Worm (Caenorhabditis elegans) whole organism, early embryonic: ENCODE results near the gene npp-8.
"Not testable (repeated sequence)": the region's sequence is repeated elsewhere in the genome, so short reads cannot be mapped to it uniquely, and the experiment has no call there.

ENCODE experiments used
- B0310.2 ChIP-seq: sonication (generic microtip); optimal IDR thresholded peaks from 2 replicates; lab custom pipeline; 2016; ENCODE audit warnings: mild to moderate bottlenecking, missing genetic modification characterization, missing compliant biosample characterization
- F13C5.2 ChIP-seq: sonication (generic microtip); optimal IDR thresholded peaks from 2 replicates; lab custom pipeline; 2017; ENCODE audit warnings: mild to moderate bottlenecking, missing genetic modification characterization, inconsistent platforms, missing compliant biosample characterization
- aly-1 ChIP-seq: sonication (generic microtip); optimal IDR thresholded peaks from 2 replicates; lab custom pipeline; 2016; ENCODE audit warnings: missing genetic modification characterization, missing compliant biosample characterization
- ama-1 ChIP-seq: fragments of 150-350 bp; optimal IDR thresholded peaks from 2 replicates; lab custom pipeline; 2014
- ceh-13 ChIP-seq: fragments of 200-800 bp; sonication (Bioruptor generic); optimal IDR thresholded peaks from 2 replicates; lab custom pipeline; 2018; ENCODE audit warnings: mild to moderate bottlenecking, missing genetic modification characterization, missing compliant biosample characterization
- ceh-36 ChIP-seq: sonication (generic microtip); optimal IDR thresholded peaks from 2 replicates; lab custom pipeline; 2016; ENCODE audit warnings: missing genetic modification characterization, inconsistent platforms, missing compliant biosample characterization
- ets-7 ChIP-seq: sonication (generic microtip); optimal IDR thresholded peaks from 2 replicates; lab custom pipeline; 2016; ENCODE audit warnings: missing genotype, missing genetic modification characterization, missing compliant biosample characterization
- flt-1 ChIP-seq: fragments of 200-800 bp; sonication (Bioruptor generic); IDR thresholded peaks from 2 replicates; pipeline ENCODE4 v1.3.6; 2022; ENCODE audit warnings: missing genetic modification characterization, missing compliant biosample characterization
- hmbx-1 ChIP-seq: sonication (generic microtip); optimal IDR thresholded peaks from 2 replicates; lab custom pipeline; 2016; ENCODE audit warnings: mild to moderate bottlenecking, missing genetic modification characterization, missing compliant biosample characterization
- hmg-4 ChIP-seq: fragments of 200-800 bp; sonication (Bioruptor generic); optimal IDR thresholded peaks from 2 replicates; lab custom pipeline; 2018; ENCODE audit warnings: mild to moderate bottlenecking, missing genetic modification characterization, missing compliant biosample characterization
- hnd-1 ChIP-seq: sonication (generic microtip); optimal IDR thresholded peaks from 2 replicates; lab custom pipeline; 2016; ENCODE audit warnings: missing genetic modification characterization, missing compliant biosample characterization
- pes-1 ChIP-seq: fragments of 200-800 bp; sonication (Bioruptor generic); IDR thresholded peaks from 2 replicates; pipeline ENCODE4 v1.3.6; 2022; ENCODE audit warnings: missing genetic modification reagents, missing genetic modification characterization, missing compliant biosample characterization
- scrt-1 ChIP-seq: fragments of 200-800 bp; sonication (Bioruptor generic); IDR thresholded peaks from 2 replicates; pipeline ENCODE4 v1.3.6; 2022; ENCODE audit warnings: missing genetic modification characterization, missing compliant biosample characterization
- sea-1 ChIP-seq: fragments of 200-800 bp; sonication (Bioruptor generic); conservative IDR thresholded peaks from 2 replicates; pipeline ENCODE4 v1.3.6; 2022; ENCODE audit warnings: missing genetic modification characterization, missing compliant biosample characterization
- tbx-11 ChIP-seq: fragments of 200-800 bp; sonication (Bioruptor generic); IDR thresholded peaks from 2 replicates; pipeline ENCODE4 v1.3.6; 2022; ENCODE audit warnings: missing genetic modification characterization, missing compliant biosample characterization
- tbx-37 ChIP-seq: fragments of 200-800 bp; sonication (Bioruptor generic); conservative IDR thresholded peaks from 2 replicates; pipeline ENCODE4 v1.3.6; 2022; ENCODE audit warnings: missing genetic modification reagents, missing genetic modification characterization, missing compliant biosample characterization
- tra-4 ChIP-seq: sonication (generic microtip); optimal IDR thresholded peaks from 2 replicates; lab custom pipeline; 2017; ENCODE audit warnings: missing genetic modification characterization, missing compliant biosample characterization

The npp-8 gene

DNA sequence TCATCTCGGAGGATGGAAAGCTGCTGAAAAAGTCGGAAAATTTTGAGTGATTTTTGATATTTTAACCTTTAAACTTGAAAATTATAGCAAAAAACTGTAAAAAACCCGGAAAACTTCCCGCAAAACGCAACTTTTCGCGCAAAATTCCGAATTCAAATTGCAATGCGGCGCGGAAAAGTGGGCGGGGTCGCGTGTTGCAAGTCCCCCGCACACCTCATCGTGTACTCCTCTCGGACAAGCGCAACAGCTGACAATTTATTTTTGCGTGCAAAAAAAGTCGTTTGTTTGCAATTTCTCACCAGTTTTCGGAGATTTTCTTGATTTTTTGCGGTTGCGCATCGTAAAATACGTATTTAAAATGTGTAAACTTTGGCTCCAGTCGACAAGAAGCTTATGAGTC, at the start of gene npp-8:
Gene npp-8, minus strand, starts transcription at position 23 of the 400 bp plus-strand sequence.
- TF ChIP-seq tbx-37 (GFP tag; lab: Robert Waterston, UW) (peak; percentile 58; the same call in 1 of the 2 replicates), ceh-13 (GFP tag; lab: Kevin White, UChicago) (peak; percentile 58), ceh-36 (tag; lab: Kevin White, UChicago) (peak; percentile 85), B0310.2 (tag; lab: Kevin White, UChicago) (peak; percentile 68), F13C5.2 (tag; lab: Kevin White, UChicago) (peak; percentile 97), tbx-11 (peak; percentile 73; the same call in 1 of the 2 replicates), hnd-1 (tag; lab: Kevin White, UChicago) (peak; percentile 47), flt-1 (peak; percentile 62), ets-7 (tag; lab: Kevin White, UChicago) (peak; percentile 67), pes-1 (GFP tag; lab: Robert Waterston, UW) (peak; percentile 84), sea-1 (GFP tag; lab: Robert Waterston, UW) (peak; percentile 84), scrt-1 (GFP tag; lab: Robert Waterston, UW) (peak; percentile 81), hmg-4 (GFP tag; lab: Kevin White, UChicago) (peak; percentile 82), tra-4 (tag; lab: Kevin White, UChicago) (peak; percentile 1), aly-1 (tag; lab: Kevin White, UChicago) (peak; percentile 8), ama-1 (no peak), hmbx-1 (tag; lab: Kevin White, UChicago) (peak; percentile 38)

DNA sequence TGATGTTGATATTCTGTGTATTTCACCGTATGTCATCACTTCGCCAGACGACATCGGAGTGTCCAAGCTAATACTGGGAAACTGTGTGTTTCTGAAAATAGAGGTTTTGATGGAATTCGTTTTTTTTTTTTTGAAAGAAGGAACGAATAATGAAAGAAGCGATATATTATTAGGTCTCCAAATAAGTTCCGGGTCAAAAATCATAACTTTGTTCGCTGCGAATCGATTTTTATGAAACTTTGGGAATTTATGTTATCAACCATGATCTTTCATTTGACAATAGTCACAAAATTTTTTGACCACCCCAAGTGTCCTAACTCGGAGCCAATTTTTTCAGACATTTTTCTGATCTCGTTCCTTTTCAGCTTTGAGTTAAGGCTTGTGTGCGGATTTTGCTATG, 49.6 kb upstream of the npp-8 start, which contains the start of gene nhr-274:
Gene nhr-274, minus strand, starts transcription at position 101 of the 400 bp plus-strand sequence.
- TF ChIP-seq pes-1 (GFP tag; lab: Robert Waterston, UW); tbx-37 (GFP tag; lab: Robert Waterston, UW); ets-7 (tag; lab: Kevin White, UChicago): not testable (repeated sequence)

DNA sequence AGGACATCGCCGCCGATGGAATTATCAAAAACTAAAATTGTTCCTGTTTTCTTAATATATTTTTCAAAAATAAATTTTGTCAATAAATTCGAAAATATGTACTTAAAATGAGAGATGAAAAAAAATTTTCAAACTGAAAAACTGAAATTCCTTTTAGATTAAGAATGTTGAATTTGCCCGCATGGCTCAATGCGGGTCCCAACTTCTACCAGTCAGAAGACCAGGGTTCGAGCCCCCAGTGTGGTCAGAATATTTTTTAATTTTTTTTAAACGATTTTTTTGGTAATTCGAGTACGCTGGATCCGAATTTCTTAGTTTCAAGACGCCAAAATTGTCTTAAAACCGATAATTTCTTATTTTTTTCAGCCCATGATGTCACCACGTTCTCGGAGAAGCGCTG, 41.7 kb upstream of the npp-8 start:
- TF ChIP-seq F13C5.2 (tag; lab: Kevin White, UChicago) (no peak), scrt-1 (GFP tag; lab: Robert Waterston, UW) (no peak), ets-7 (tag; lab: Kevin White, UChicago) (no peak), ama-1 (no peak), ceh-13 (GFP tag; lab: Kevin White, UChicago) (no peak), aly-1 (tag; lab: Kevin White, UChicago) (no peak), hnd-1 (tag; lab: Kevin White, UChicago) (no peak), ceh-36 (tag; lab: Kevin White, UChicago) (no peak), tra-4 (tag; lab: Kevin White, UChicago) (no peak)

ce11 chrIV:1633445-1633844, 37.8 kb upstream of the npp-8 start, which contains the start of gene Y41D4B.6:
Gene Y41D4B.6, plus strand, starts transcription at chrIV:1633745.
- TF ChIP-seq sea-1 (GFP tag; lab: Robert Waterston, UW), result no peak
- TF ChIP-seq scrt-1 (GFP tag; lab: Robert Waterston, UW), result no peak
- no peak for TF ChIP-seq tbx-37 (GFP tag; lab: Robert Waterston, UW)
- no peak for TF ChIP-seq pes-1 (GFP tag; lab: Robert Waterston, UW)
- no peak for TF ChIP-seq B0310.2 (tag; lab: Kevin White, UChicago)
- TF ChIP-seq flt-1, result no peak
- no peak for TF ChIP-seq ceh-13 (GFP tag; lab: Kevin White, UChicago)
- TF ChIP-seq ceh-36 (tag; lab: Kevin White, UChicago), result no peak
- TF ChIP-seq tra-4 (tag; lab: Kevin White, UChicago), result no peak
- TF ChIP-seq F13C5.2 (tag; lab: Kevin White, UChicago), result no peak
- TF ChIP-seq hmbx-1 (tag; lab: Kevin White, UChicago), result no peak
- TF ChIP-seq hnd-1 (tag; lab: Kevin White, UChicago), result no peak
- TF ChIP-seq ama-1, result no peak
- no peak for TF ChIP-seq ets-7 (tag; lab: Kevin White, UChicago)
- TF ChIP-seq aly-1 (tag; lab: Kevin White, UChicago), result no peak

DNA sequence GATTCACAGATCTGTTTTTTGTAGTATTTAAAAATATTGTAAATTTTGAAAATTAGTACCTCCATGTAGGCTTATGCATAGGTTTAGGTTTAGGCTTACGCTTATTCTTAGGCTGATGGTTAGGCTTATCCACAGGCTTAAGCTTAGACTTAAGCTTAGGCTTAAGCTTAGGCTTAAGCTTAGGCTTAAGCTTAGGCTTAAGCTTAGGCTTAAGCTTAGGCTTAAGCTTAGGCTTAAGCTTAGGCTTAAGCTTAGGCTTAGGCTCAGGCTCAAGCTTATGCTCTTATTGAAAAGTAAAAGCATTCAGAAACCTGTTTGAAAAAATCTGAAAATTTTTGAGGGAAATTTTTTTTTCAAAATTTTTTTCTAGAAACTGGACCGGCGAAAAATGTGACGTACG, 37.0 kb upstream of the npp-8 start:
- TF ChIP-seq flt-1 (no peak), ceh-13 (GFP tag; lab: Kevin White, UChicago) (no peak), tbx-37 (GFP tag; lab: Robert Waterston, UW) (no peak), ceh-36 (tag; lab: Kevin White, UChicago) (peak; percentile 78)

ce11 chrIV:1631651-1632050, 36.0 kb upstream of the npp-8 start, which contains the start of gene cpg-24:
Gene cpg-24, plus strand, starts transcription at chrIV:1631951.
- TF ChIP-seq scrt-1 (GFP tag; lab: Robert Waterston, UW), result no peak
- no peak for TF ChIP-seq ceh-13 (GFP tag; lab: Kevin White, UChicago)

DNA sequence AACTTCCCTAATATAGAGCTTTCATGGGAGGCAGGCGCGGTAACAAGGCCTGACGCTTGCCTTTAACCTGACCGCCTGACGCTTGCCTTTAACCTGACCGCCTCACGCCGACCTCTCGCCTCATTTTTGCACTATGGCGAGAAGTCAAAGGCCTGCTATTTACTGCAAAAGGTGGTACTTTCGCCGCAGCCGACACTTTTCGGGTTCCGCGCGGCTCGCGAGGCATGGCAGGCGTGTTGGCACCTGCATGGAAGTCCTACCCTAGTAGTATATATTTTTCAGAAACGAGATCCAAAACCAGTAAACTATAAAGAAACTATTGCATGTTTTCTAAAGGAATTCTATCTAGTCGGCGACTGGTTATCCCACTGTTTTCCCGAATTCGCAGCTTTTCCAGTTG, 33.1 kb upstream of the npp-8 start:
- TF ChIP-seq aly-1 (tag; lab: Kevin White, UChicago) (no peak), hmbx-1 (tag; lab: Kevin White, UChicago) (no peak), scrt-1 (GFP tag; lab: Robert Waterston, UW) (no peak), B0310.2 (tag; lab: Kevin White, UChicago) (no peak), tbx-11 (no peak)

DNA sequence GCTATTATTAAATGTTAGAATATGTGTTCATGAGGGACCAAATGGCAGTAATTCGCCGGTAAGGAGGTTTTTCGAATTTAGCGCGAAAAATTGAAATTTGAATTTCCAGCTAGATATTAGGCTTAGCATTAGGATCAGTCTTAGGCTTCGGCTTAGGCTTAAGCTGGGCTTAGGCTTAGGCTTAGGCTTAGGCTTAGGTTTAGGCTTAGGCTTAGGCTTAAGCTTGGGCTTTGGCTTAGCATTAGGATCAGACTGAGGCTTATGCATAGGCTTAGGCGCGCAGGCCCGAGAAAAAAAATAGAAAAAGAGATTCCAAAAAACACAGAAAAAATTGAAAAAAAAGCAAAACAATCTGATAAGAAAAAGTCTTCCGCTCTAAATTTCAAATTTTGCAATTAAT, 32.7 kb upstream of the npp-8 start:
- TF ChIP-seq ceh-36 (tag; lab: Kevin White, UChicago) (peak; percentile 61), tra-4 (tag; lab: Kevin White, UChicago) (no peak)
